Worm (Caenorhabditis elegans): Measurements from ENCODE around the gene tsg-101.

- TF ChIP-seq ref-1 (GFP tag; conservative IDR thresholded peaks at IDR 0.05) (no peak), ztf-29 (GFP tag; IDR thresholded peaks at IDR 0.05) (no peak)
Measured at ce11 chrIV:3559201-3559600, 44.8 kb upstream of the tsg-101 start.
